Worm (Caenorhabditis elegans) whole organism, L3 larva: ENCODE data around the gene T05D4.5.

ENCODE experiments used
- R02D3.7 ChIP-seq: fragments of 150-350 bp; optimal IDR thresholded peaks from 2 replicates; lab custom pipeline; 2014; ENCODE audit warnings: missing biosample characterization, missing genetic modification characterization
- aly-2 ChIP-seq: fragments of 150-350 bp; optimal IDR thresholded peaks from 2 replicates; lab custom pipeline; 2014; ENCODE audit warnings: missing biosample characterization, missing genetic modification characterization
- ama-1 ChIP-seq: fragments of 150-350 bp; optimal IDR thresholded peaks from 2 replicates; lab custom pipeline; 2018
- ceh-82 ChIP-seq: fragments of 150-350 bp; optimal IDR thresholded peaks from 2 replicates; lab custom pipeline; 2014; ENCODE audit warnings: missing biosample characterization, missing genetic modification characterization
- egl-27 ChIP-seq: sonication (generic microtip); optimal IDR thresholded peaks from 4 replicates; lab custom pipeline; 2017; ENCODE audit warnings: missing biosample characterization, missing genetic modification reagents, missing genetic modification characterization
- egl-5 ChIP-seq: fragments of 150-350 bp; optimal IDR thresholded peaks from 2 replicates; lab custom pipeline; 2017; ENCODE audit warnings: missing biosample characterization, missing genetic modification reagents, missing genetic modification characterization, inconsistent platforms
- elt-2 ChIP-seq: sonication (generic microtip); optimal IDR thresholded peaks from 2 replicates; lab custom pipeline; 2016; ENCODE audit warnings: missing genetic modification reagents, mild to moderate bottlenecking, missing genetic modification characterization, missing compliant biosample characterization
- elt-3 ChIP-seq, 3 experiments: fragments of 150-350 bp in 1 of 3; sonication (generic microtip) in 2 of 3; optimal IDR thresholded peaks; 2 replicates in 2 of 3; 4 replicates in 1 of 3; lab custom pipeline; 2014 to 2017; ENCODE audit warnings: missing biosample characterization in 3 of 3, missing genetic modification characterization in 3 of 3
- eor-1 ChIP-seq, 2 experiments: fragments of 150-350 bp; optimal IDR thresholded peaks; 2 replicates each; lab custom pipeline; 2014 to 2018; ENCODE audit warnings: missing biosample characterization in 2 of 2, missing genetic modification characterization in 2 of 2
- fkh-2 ChIP-seq: fragments of 150-350 bp; optimal IDR thresholded peaks from 2 replicates; lab custom pipeline; 2014; ENCODE audit warnings: missing biosample characterization, missing genetic modification reagents, missing genetic modification characterization
- fos-1 ChIP-seq: fragments of 150-350 bp; optimal IDR thresholded peaks from 2 replicates; lab custom pipeline; 2014; ENCODE audit warnings: missing biosample characterization, missing genetic modification characterization
- hmg-11 ChIP-seq: sonication (generic microtip); optimal IDR thresholded peaks from 2 replicates; lab custom pipeline; 2016; ENCODE audit warnings: missing genetic modification characterization, missing compliant biosample characterization
- jun-1 ChIP-seq: fragments of 150-350 bp; optimal IDR thresholded peaks from 2 replicates; lab custom pipeline; 2014; ENCODE audit warnings: missing biosample characterization, missing genetic modification reagents, missing genetic modification characterization
- lin-15B ChIP-seq: fragments of 150-350 bp; optimal IDR thresholded peaks from 2 replicates; lab custom pipeline; 2014; ENCODE audit warnings: missing biosample characterization, missing genetic modification characterization
- lsy-12 ChIP-seq: sonication (generic microtip); optimal IDR thresholded peaks from 2 replicates; lab custom pipeline; 2016; ENCODE audit warnings: mild to moderate bottlenecking, missing genetic modification characterization, missing compliant biosample characterization
- mdl-1 ChIP-seq: fragments of 150-350 bp; optimal IDR thresholded peaks from 2 replicates; lab custom pipeline; 2014; ENCODE audit warnings: missing biosample characterization, missing genetic modification characterization
- nfya-1 ChIP-seq: sonication (generic microtip); optimal IDR thresholded peaks from 2 replicates; lab custom pipeline; 2017; ENCODE audit warnings: missing genetic modification characterization, mild to moderate bottlenecking, missing compliant biosample characterization, antibody characterized with exemption, moderate library complexity; ENCODE audit not compliant: insufficient read depth
- nhr-11 ChIP-seq: fragments of 150-350 bp; optimal IDR thresholded peaks from 2 replicates; lab custom pipeline; 2014; ENCODE audit warnings: missing biosample characterization, missing genetic modification characterization
- nhr-237 ChIP-seq: fragments of 150-350 bp; optimal IDR thresholded peaks from 2 replicates; lab custom pipeline; 2014; ENCODE audit warnings: missing biosample characterization, missing genetic modification characterization
- nhr-25 ChIP-seq: sonication (generic microtip); optimal IDR thresholded peaks from 2 replicates; lab custom pipeline; 2017; ENCODE audit warnings: missing biosample characterization, missing genetic modification characterization
- nhr-28 ChIP-seq: fragments of 150-350 bp; optimal IDR thresholded peaks from 2 replicates; lab custom pipeline; 2014; ENCODE audit warnings: missing biosample characterization, missing genetic modification characterization
- nhr-43 ChIP-seq: sonication (generic microtip); optimal IDR thresholded peaks from 2 replicates; lab custom pipeline; 2016; ENCODE audit warnings: mild to moderate bottlenecking, missing genetic modification characterization, missing compliant biosample characterization; ENCODE audit not compliant: poor library complexity, severe bottlenecking
- nhr-67 ChIP-seq: fragments of 150-350 bp; optimal IDR thresholded peaks from 2 replicates; lab custom pipeline; 2014; ENCODE audit warnings: missing biosample characterization, missing genetic modification characterization
- nhr-76 ChIP-seq: fragments of 150-350 bp; sonication (generic microtip); optimal IDR thresholded peaks from 5 replicates; lab custom pipeline; 2014; ENCODE audit warnings: missing biosample characterization, missing genetic modification characterization
- nhr-77 ChIP-seq: fragments of 150-350 bp; optimal IDR thresholded peaks from 2 replicates; lab custom pipeline; 2014; ENCODE audit warnings: missing biosample characterization, missing genetic modification characterization
- pha-4 ChIP-seq: fragments of 150-350 bp; optimal IDR thresholded peaks from 2 replicates; lab custom pipeline; 2014; ENCODE audit warnings: missing biosample characterization, missing genetic modification reagents, missing genetic modification characterization
- pqm-1 ChIP-seq: fragments of 150-350 bp; optimal IDR thresholded peaks from 2 replicates; lab custom pipeline; 2017; ENCODE audit warnings: missing biosample characterization, missing genetic modification characterization, inconsistent platforms
- skn-1 ChIP-seq: fragments of 150-350 bp; optimal IDR thresholded peaks from 2 replicates; lab custom pipeline; 2014; ENCODE audit warnings: missing biosample characterization, missing genetic modification characterization
- tbx-2 ChIP-seq: sonication (generic microtip); optimal IDR thresholded peaks from 2 replicates; lab custom pipeline; 2016; ENCODE audit warnings: mild to moderate bottlenecking, missing genetic modification characterization, missing compliant biosample characterization
- unc-62 ChIP-seq: fragments of 150-350 bp; sonication (generic microtip); optimal IDR thresholded peaks from 4 replicates; lab custom pipeline; 2014; ENCODE audit warnings: missing biosample characterization, missing genetic modification reagents, missing genetic modification characterization
- ztf-11 ChIP-seq: fragments of 150-350 bp; optimal IDR thresholded peaks from 2 replicates; lab custom pipeline; 2014; ENCODE audit warnings: missing biosample characterization, missing genetic modification characterization
- ztf-4 ChIP-seq: fragments of 150-350 bp; optimal IDR thresholded peaks from 2 replicates; lab custom pipeline; 2014; ENCODE audit warnings: missing biosample characterization, missing genetic modification characterization

The T05D4.5 gene

ce11 chrIII:13606865-13607264 lies 26.2 kb downstream of the T05D4.5 start:
- no peak for TF ChIP-seq tbx-2 (tag; lab: Kevin White, UChicago)
- no peak for TF ChIP-seq ztf-4
- peak; percentile 56 for TF ChIP-seq pqm-1
- TF ChIP-seq nhr-28 (tag; lab: Kevin White, UChicago) = no peak
- no peak for TF ChIP-seq nhr-77 (tag; lab: Kevin White, UChicago)
- TF ChIP-seq ceh-82 (tag; lab: Kevin White, UChicago) = no peak
- peak; percentile 51 for TF ChIP-seq elt-2

ce11 chrIII:13607833-13608232 lies 27.2 kb downstream of the T05D4.5 start, which contains the start of gene shpk-1:
shpk-1 (plus strand) TSS chrIII:13608020.
- TF ChIP-seq nfya-1 (no peak), jun-1 (tag; lab: Kevin White, UChicago) (peak; percentile 43), elt-2 (peak; percentile 95), pqm-1 (peak; percentile 95), pha-4 (peak; percentile 17)

ce11 chrIII:13614206-13614605 lies 33.6 kb downstream of the T05D4.5 start:
- TF ChIP-seq jun-1 (tag; lab: Kevin White, UChicago) (no peak), mdl-1 (tag; lab: Kevin White, UChicago) (no peak), ama-1 (lab: Kevin White, UChicago) (peak; percentile 24), hmg-11 (tag; lab: Kevin White, UChicago) (no peak), R02D3.7 (no peak), skn-1 (tag; lab: Kevin White, UChicago) (no peak)

- no peak for TF ChIP-seq nhr-28 (tag; lab: Kevin White, UChicago)
- TF ChIP-seq lsy-12 (tag; lab: Kevin White, UChicago) = no peak
- TF ChIP-seq aly-2 (tag; lab: Kevin White, UChicago) = no peak
- TF ChIP-seq fkh-2 (tag; lab: Kevin White, UChicago) = no peak
- TF ChIP-seq ama-1 (lab: Kevin White, UChicago) = no peak
- no peak for TF ChIP-seq unc-62
- TF ChIP-seq elt-3 (tag; optimal IDR thresholded peaks at IDR 0.05; lab: Kevin White, UChicago) = no peak
- TF ChIP-seq ztf-11 (tag; lab: Kevin White, UChicago) = no peak
- TF ChIP-seq eor-1 (tag; optimal IDR thresholded peaks at IDR 0.05; lab: Kevin White, UChicago) = no peak
These were observed 34.1 kb downstream of the T05D4.5 start for ce11 chrIII:13614751-13615150.

- no peak for TF ChIP-seq elt-3 (tag; optimal IDR thresholded peaks at IDR 0.05; lab: Kevin White, UChicago)
- TF ChIP-seq lsy-12 (tag; lab: Kevin White, UChicago) = no peak
- no peak for TF ChIP-seq nhr-28 (tag; lab: Kevin White, UChicago)
- TF ChIP-seq nhr-67 (tag; lab: Kevin White, UChicago) = no peak
- TF ChIP-seq nhr-76 (tag; lab: Kevin White, UChicago) = no peak
- TF ChIP-seq ztf-4 = no peak
- no peak for TF ChIP-seq nhr-25
- TF ChIP-seq egl-27 (tag; lab: Kevin White, UChicago) = no peak
- TF ChIP-seq mdl-1 (tag; lab: Kevin White, UChicago) = no peak
- TF ChIP-seq eor-1 (tag; optimal IDR thresholded peaks at IDR 0.05; lab: Kevin White, UChicago) = no peak
- no peak for TF ChIP-seq elt-2
- TF ChIP-seq hmg-11 (tag; lab: Kevin White, UChicago) = no peak
- no peak for TF ChIP-seq pha-4
- TF ChIP-seq nhr-237 (tag; lab: Kevin White, UChicago) = no peak
- no peak for TF ChIP-seq egl-5
- TF ChIP-seq ama-1 (lab: Kevin White, UChicago) = no peak
These were observed 34.9 kb downstream of the T05D4.5 start for ce11 chrIII:13615530-13615929.

ce11 chrIII:13616793-13617192 lies 36.2 kb downstream of the T05D4.5 start, which contains the start of gene T12D8.9:
T12D8.9 (plus strand) TSS chrIII:13617104.
- TF ChIP-seq nhr-11 (tag; lab: Kevin White, UChicago) (peak; percentile 26), lin-15B (tag; lab: Kevin White, UChicago) (no peak)

ce11 chrIII:13621012-13621411 lies 40.4 kb downstream of the T05D4.5 start:
- TF ChIP-seq mdl-1 (tag; lab: Kevin White, UChicago) (no peak), fos-1 (tag; lab: Kevin White, UChicago) (no peak), jun-1 (tag; lab: Kevin White, UChicago) (no peak), nhr-237 (tag; lab: Kevin White, UChicago) (no peak), nhr-43 (no peak), elt-3 (tag; optimal IDR thresholded peaks at IDR 0.05; lab: Kevin White, UChicago) (no peak), unc-62 (no peak), aly-2 (tag; lab: Kevin White, UChicago) (no peak), eor-1 (tag; optimal IDR thresholded peaks at IDR 0.05; lab: Kevin White, UChicago) (no peak)
